Worm (Caenorhabditis elegans) whole organism, mixed stage, embryonic: ENCODE measurements around the gene C09H10.9.

Source experiments
- M03D4.4 ChIP-seq: sonication (generic microtip); optimal IDR thresholded peaks from 2 replicates; lab custom pipeline; 2017; ENCODE audit warnings: mild to moderate bottlenecking, missing genetic modification characterization, missing compliant biosample characterization
- bed-3 ChIP-seq: fragments of 200-800 bp; sonication (Bioruptor generic); optimal IDR thresholded peaks from 3 replicates; lab custom pipeline; 2018; ENCODE audit warnings: mild to moderate bottlenecking, missing genetic modification characterization, moderate library complexity, missing compliant biosample characterization
- blmp-1 ChIP-seq: fragments of 150-350 bp; optimal IDR thresholded peaks from 2 replicates; lab custom pipeline; 2014; ENCODE audit warnings: missing biosample characterization, missing genetic modification characterization
- ceh-39 ChIP-seq: fragments of 150-350 bp; optimal IDR thresholded peaks from 2 replicates; lab custom pipeline; 2014; ENCODE audit warnings: missing biosample characterization, missing genetic modification characterization
- ceh-43 ChIP-seq: fragments of 200-800 bp; sonication (Bioruptor generic); optimal IDR thresholded peaks from 2 replicates; lab custom pipeline; 2018; ENCODE audit warnings: mild to moderate bottlenecking, missing genetic modification characterization, moderate library complexity, missing compliant biosample characterization
- ceh-83 ChIP-seq: fragments of 200-800 bp; sonication (Bioruptor generic); optimal IDR thresholded peaks from 2 replicates; lab custom pipeline; 2018; ENCODE audit warnings: mild to moderate bottlenecking, missing genetic modification characterization, missing compliant biosample characterization
- ces-1 ChIP-seq: fragments of 150-350 bp; optimal IDR thresholded peaks from 2 replicates; lab custom pipeline; 2014; ENCODE audit warnings: missing biosample characterization, missing genetic modification reagents, missing genetic modification characterization
- cnd-1 ChIP-seq: fragments of 200-800 bp; sonication (Bioruptor generic); optimal IDR thresholded peaks from 2 replicates; lab custom pipeline; 2018; ENCODE audit warnings: mild to moderate bottlenecking, missing genetic modification characterization, missing compliant biosample characterization
- drap-1 ChIP-seq: fragments of 200-800 bp; sonication (Bioruptor generic); optimal IDR thresholded peaks from 3 replicates; lab custom pipeline; 2018; ENCODE audit warnings: mild to moderate bottlenecking, missing genetic modification characterization, missing compliant biosample characterization
- elt-1 ChIP-seq: sonication (generic microtip); optimal IDR thresholded peaks from 2 replicates; lab custom pipeline; 2017; ENCODE audit warnings: missing genetic modification characterization, mild to moderate bottlenecking, missing compliant biosample characterization, antibody characterized with exemption, moderate library complexity, borderline replicate concordance; ENCODE audit not compliant: insufficient read depth
- elt-3 ChIP-seq: fragments of 150-350 bp; optimal IDR thresholded peaks from 2 replicates; lab custom pipeline; 2014; ENCODE audit warnings: missing biosample characterization, missing genetic modification characterization
- flh-1 ChIP-seq: fragments of 200-800 bp; sonication (Bioruptor generic); optimal IDR thresholded peaks from 2 replicates; lab custom pipeline; 2018; ENCODE audit warnings: mild to moderate bottlenecking, missing genetic modification characterization, moderate library complexity, missing compliant biosample characterization
- ham-2 ChIP-seq: fragments of 200-800 bp; sonication (Bioruptor generic); optimal IDR thresholded peaks from 2 replicates; lab custom pipeline; 2018; ENCODE audit warnings: mild to moderate bottlenecking, missing genetic modification characterization, missing compliant biosample characterization
- hlh-1 ChIP-seq: fragments of 150-350 bp; optimal IDR thresholded peaks from 2 replicates; lab custom pipeline; 2014; ENCODE audit warnings: missing biosample characterization, missing genetic modification reagents, missing genetic modification characterization
- lin-13 ChIP-seq: fragments of 150-350 bp; optimal IDR thresholded peaks from 2 replicates; lab custom pipeline; 2014; ENCODE audit warnings: missing biosample characterization, missing genetic modification characterization
- lin-32 ChIP-seq: fragments of 200-800 bp; sonication (Bioruptor generic); optimal IDR thresholded peaks from 2 replicates; lab custom pipeline; 2018; ENCODE audit warnings: mild to moderate bottlenecking, missing genetic modification characterization, missing compliant biosample characterization
- lsy-2 ChIP-seq: fragments of 150-350 bp; optimal IDR thresholded peaks from 2 replicates; lab custom pipeline; 2014; ENCODE audit warnings: missing biosample characterization, missing genetic modification characterization
- mep-1 ChIP-seq: fragments of 150-350 bp; optimal IDR thresholded peaks from 2 replicates; lab custom pipeline; 2017; ENCODE audit warnings: missing biosample characterization, missing genetic modification reagents, missing genetic modification characterization, inconsistent platforms
- mls-2 ChIP-seq: sonication (generic microtip); optimal IDR thresholded peaks from 2 replicates; lab custom pipeline; 2016; ENCODE audit warnings: mild to moderate bottlenecking, missing genetic modification characterization, moderate library complexity, missing compliant biosample characterization
- nhr-12 ChIP-seq: fragments of 150-350 bp; optimal IDR thresholded peaks from 2 replicates; lab custom pipeline; 2014; ENCODE audit warnings: missing biosample characterization, missing genetic modification characterization
- nhr-2 ChIP-seq: fragments of 150-350 bp; optimal IDR thresholded peaks from 2 replicates; lab custom pipeline; 2014; ENCODE audit warnings: missing biosample characterization, missing genetic modification characterization
- nhr-237 ChIP-seq: fragments of 150-350 bp; optimal IDR thresholded peaks from 2 replicates; lab custom pipeline; 2014; ENCODE audit warnings: missing biosample characterization, missing genetic modification characterization
- nhr-28 ChIP-seq: fragments of 150-350 bp; optimal IDR thresholded peaks from 2 replicates; lab custom pipeline; 2014; ENCODE audit warnings: missing biosample characterization, missing genetic modification characterization
- nhr-76 ChIP-seq: sonication (generic microtip); optimal IDR thresholded peaks from 2 replicates; lab custom pipeline; 2017; ENCODE audit warnings: missing biosample characterization, missing genetic modification characterization
- pha-4 ChIP-seq: fragments of 150-350 bp; optimal IDR thresholded peaks from 2 replicates; lab custom pipeline; 2018; ENCODE audit warnings: missing biosample characterization, missing genetic modification reagents, missing genetic modification characterization
- sem-2 ChIP-seq: fragments of 200-800 bp; sonication (Bioruptor generic); optimal IDR thresholded peaks from 2 replicates; lab custom pipeline; 2018; ENCODE audit warnings: mild to moderate bottlenecking, missing genetic modification characterization, missing compliant biosample characterization
- snpc-4 ChIP-seq: fragments of 150-350 bp; optimal IDR thresholded peaks from 2 replicates; lab custom pipeline; 2014; ENCODE audit warnings: missing biosample characterization, missing genetic modification characterization
- tbx-8 ChIP-seq: fragments of 200-800 bp; sonication (Bioruptor generic); optimal IDR thresholded peaks from 2 replicates; lab custom pipeline; 2018; ENCODE audit warnings: mild to moderate bottlenecking, missing genetic modification characterization, moderate library complexity, missing compliant biosample characterization
- unc-120 ChIP-seq: sonication (generic microtip); optimal IDR thresholded peaks from 2 replicates; lab custom pipeline; 2017; ENCODE audit warnings: missing genetic modification characterization, missing compliant biosample characterization; ENCODE audit not compliant: poor library complexity, severe bottlenecking
- unc-62 ChIP-seq: fragments of 150-350 bp; optimal IDR thresholded peaks from 2 replicates; lab custom pipeline; 2014; ENCODE audit warnings: missing biosample characterization, missing genetic modification reagents, missing genetic modification characterization
- zip-8 ChIP-seq: fragments of 150-350 bp; optimal IDR thresholded peaks from 2 replicates; lab custom pipeline; 2014; ENCODE audit warnings: missing biosample characterization, missing genetic modification characterization
- ztf-11 ChIP-seq: fragments of 150-350 bp; optimal IDR thresholded peaks from 2 replicates; lab custom pipeline; 2014; ENCODE audit warnings: missing biosample characterization, missing genetic modification characterization

C09H10.9 gene

DNA sequence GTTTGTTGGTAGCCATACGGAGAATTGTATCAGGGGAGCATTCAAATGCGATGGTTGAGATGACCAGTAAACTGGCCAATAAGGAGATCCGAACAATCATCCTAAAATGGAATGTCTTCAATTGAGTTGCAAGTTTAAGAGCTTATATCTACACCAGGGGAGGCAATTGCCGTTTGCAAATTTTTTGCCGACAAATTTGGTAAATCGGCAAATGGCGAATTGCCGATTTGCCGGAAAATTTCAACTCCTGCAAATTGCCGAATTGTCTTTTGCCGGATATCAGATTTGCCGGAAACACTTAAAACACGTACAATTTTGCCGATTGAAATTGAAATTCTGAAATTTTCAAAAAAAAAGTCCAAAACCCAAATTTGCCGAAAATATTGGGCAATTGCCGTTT is 30.6 kb downstream of the C09H10.9 start, which contains the start of gene F40F8.5:
F40F8.5 (minus strand) TSS at position 101 of the 400 bp plus-strand sequence.
- no peak for TF ChIP-seq elt-3 (tag; lab: Kevin White, UChicago)
- no peak for TF ChIP-seq ztf-11 (tag; lab: Kevin White, UChicago)
- no peak for TF ChIP-seq nhr-12 (tag; lab: Kevin White, UChicago)
- no peak for TF ChIP-seq hlh-1 (tag; lab: Kevin White, UChicago)
- TF ChIP-seq elt-1 (tag; lab: Kevin White, UChicago): no peak
- no peak for TF ChIP-seq nhr-237 (tag; lab: Kevin White, UChicago)
- TF ChIP-seq mep-1 (tag; lab: Kevin White, UChicago): no peak
- no peak for TF ChIP-seq nhr-76
- no peak for TF ChIP-seq bed-3 (GFP tag; lab: Kevin White, UChicago)
- no peak for TF ChIP-seq drap-1 (GFP tag; lab: Kevin White, UChicago)
- TF ChIP-seq lin-32 (GFP tag; lab: Kevin White, UChicago): no peak

DNA sequence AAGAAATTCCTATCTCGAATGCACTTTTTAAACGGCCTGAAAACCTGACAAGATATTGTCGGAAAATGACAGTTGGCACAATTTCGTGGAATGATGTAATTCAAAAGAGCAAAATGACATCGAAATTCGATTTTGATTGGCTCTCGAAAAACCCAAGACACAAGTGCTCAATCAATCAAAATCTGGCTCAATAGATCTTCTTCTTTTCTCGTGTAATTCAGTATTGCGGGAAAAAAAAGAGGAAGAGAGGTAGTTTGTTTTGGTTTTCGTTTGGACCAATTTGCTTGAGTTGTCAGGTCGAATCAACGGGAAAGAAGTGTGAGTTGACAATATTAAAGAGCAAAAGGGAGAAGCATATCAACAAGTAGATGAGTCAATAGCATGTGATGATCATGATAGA is 31.5 kb downstream of the C09H10.9 start:
- TF ChIP-seq unc-62 (GFP tag; lab: Kevin White, UChicago) (peak; percentile 78), flh-1 (GFP tag; lab: Kevin White, UChicago) (no peak)

DNA sequence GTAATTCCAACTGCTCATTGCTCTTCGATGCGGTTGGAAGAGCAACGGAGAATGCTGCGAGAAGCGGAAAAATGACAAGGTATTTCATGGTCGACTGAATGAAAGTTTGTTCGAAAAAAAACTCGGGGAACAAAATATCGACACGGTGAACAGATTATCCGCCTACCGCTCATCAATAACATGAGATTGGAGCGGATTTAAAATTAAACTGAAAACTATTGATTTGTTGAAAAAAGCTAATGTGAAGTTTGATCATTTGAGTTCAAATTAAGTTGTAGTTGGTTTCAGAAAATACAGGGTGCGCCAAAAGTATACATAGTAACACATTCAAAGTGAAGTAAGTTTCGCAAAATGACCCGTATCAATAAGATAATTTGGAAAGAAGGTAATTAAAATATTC is 35.9 kb downstream of the C09H10.9 start, which contains the start of gene F40F8.4:
F40F8.4 (minus strand) TSS at position 101 of the 400 bp plus-strand sequence.
- no peak for TF ChIP-seq zip-8 (tag; lab: Kevin White, UChicago)
- TF ChIP-seq, all 35 proteins: peak for 0

DNA sequence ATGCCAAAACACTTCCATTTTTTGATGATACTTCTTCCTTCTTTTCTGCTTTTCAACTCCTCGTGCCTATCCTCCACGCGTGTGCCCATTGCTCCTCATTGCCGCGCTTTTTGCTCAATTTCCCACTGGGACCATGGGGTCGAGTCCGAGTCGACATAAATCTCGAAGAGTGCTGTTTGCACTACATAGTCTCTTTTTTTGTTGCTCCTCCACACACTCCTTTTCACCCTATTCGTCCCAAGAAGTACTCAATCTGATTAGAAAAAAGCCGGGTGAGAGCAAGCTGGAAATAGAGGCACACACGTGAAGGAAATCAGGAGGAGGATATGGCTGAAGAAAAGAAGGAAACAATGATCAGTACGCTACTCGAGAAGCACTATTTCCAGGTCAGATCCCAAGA is 38.3 kb downstream of the C09H10.9 start, which contains the start of gene arrd-6:
arrd-6 (plus strand) TSS at position 169 of the 400 bp plus-strand sequence.
- TF ChIP-seq blmp-1 (tag; lab: Kevin White, UChicago) (no peak), ham-2 (no peak), nhr-28 (tag; lab: Kevin White, UChicago) (no peak), pha-4 (no peak), hlh-1 (tag; lab: Kevin White, UChicago) (no peak), zip-8 (tag; lab: Kevin White, UChicago) (no peak), nhr-12 (tag; lab: Kevin White, UChicago) (no peak), ceh-83 (GFP tag; lab: Kevin White, UChicago) (no peak), elt-3 (tag; lab: Kevin White, UChicago) (no peak), ces-1 (GFP tag; lab: Kevin White, UChicago) (no peak), M03D4.4 (tag; lab: Kevin White, UChicago) (no peak)

DNA sequence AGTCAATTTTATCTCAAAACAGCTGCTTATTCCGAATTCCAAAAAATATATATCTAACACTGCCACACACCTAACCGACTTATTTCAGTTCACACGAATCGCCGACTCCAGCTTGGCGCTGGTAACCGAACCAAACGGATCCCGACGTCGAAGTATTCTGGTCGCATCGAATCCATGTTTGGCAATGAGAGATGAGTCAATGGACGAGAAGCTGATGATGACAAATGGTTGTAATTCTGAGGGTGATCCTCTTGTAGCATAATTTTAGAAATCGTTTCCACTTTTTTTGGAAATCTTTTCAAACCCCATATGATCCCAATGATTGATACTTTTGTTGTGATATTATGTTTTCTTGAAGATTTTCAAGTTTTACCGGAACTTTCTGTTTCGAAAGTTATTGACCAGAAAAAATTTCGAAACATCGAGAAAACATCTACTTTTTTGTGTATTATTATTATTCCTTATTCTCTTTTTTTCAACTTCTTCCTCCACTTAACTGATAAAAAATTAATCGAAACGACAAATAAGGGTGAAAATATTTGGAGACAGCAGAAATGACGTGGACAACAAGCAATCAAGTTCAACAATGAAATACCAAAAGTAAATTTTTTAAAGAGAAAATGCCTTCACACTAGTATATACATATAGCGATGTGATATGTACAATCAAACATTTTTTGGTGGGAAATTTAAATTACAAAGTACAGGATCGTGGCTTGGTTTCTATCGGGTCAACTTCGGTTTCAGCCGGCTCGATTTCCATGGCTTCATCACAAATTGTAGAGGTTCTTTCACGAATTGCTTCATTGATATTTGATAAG is 45.8 kb downstream of the C09H10.9 start:
- TF ChIP-seq mls-2 (tag; lab: Kevin White, UChicago) (no peak), sem-2 (GFP tag; lab: Kevin White, UChicago) (no peak), lsy-2 (tag; lab: Kevin White, UChicago) (no peak), bed-3 (GFP tag; lab: Kevin White, UChicago) (no peak), nhr-76 (no peak), ceh-43 (GFP tag; lab: Kevin White, UChicago) (no peak), tbx-8 (GFP tag; lab: Kevin White, UChicago) (no peak), lin-13 (tag; lab: Kevin White, UChicago) (no peak), ztf-11 (tag; lab: Kevin White, UChicago) (no peak), M03D4.4 (tag; lab: Kevin White, UChicago) (no peak), ceh-39 (tag; lab: Kevin White, UChicago) (no peak)

DNA sequence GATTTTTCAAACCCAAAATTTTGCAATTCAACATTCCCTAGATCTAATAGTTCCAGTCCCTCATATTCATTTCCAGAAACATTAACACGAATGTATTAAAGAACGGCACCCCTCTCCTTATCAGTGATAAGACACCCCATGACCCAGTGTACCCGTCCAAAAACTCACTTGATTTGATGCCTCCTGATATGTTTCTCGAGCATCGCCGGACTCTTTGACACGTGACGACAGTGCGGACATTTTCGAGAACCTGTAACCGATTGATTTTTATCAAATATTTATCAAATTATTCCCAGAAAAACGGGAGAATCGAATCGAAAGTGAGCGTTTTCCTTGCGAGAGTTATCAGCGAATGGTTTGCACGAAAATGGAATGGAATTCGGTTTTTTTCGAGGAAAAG is 46.7 kb downstream of the C09H10.9 start:
- TF ChIP-seq ztf-11 (tag; lab: Kevin White, UChicago) (no peak), snpc-4 (tag; lab: Kevin White, UChicago) (no peak), cnd-1 (tag; lab: Kevin White, UChicago) (no peak), drap-1 (GFP tag; lab: Kevin White, UChicago) (no peak), ceh-39 (tag; lab: Kevin White, UChicago) (no peak), tbx-8 (GFP tag; lab: Kevin White, UChicago) (no peak), mls-2 (tag; lab: Kevin White, UChicago) (no peak), lin-13 (tag; lab: Kevin White, UChicago) (no peak), blmp-1 (tag; lab: Kevin White, UChicago) (no peak), zip-8 (tag; lab: Kevin White, UChicago) (no peak), unc-120 (tag; lab: Kevin White, UChicago) (no peak), M03D4.4 (tag; lab: Kevin White, UChicago) (no peak), ham-2 (no peak), ces-1 (GFP tag; lab: Kevin White, UChicago) (no peak), flh-1 (GFP tag; lab: Kevin White, UChicago) (no peak), nhr-2 (tag; lab: Kevin White, UChicago) (no peak), lin-32 (GFP tag; lab: Kevin White, UChicago) (no peak), pha-4 (no peak)
